Fruit fly (Drosophila melanogaster) whole organism, embryonic: ENCODE results near the gene CG17593.

Experiments used
- Atf-2 ChIP-seq: fragments of 200-800 bp; sonication (Bioruptor generic); optimal IDR thresholded peaks from 2 replicates; lab custom pipeline; 2016; ENCODE audit warnings: missing biosample characterization, missing genetic modification characterization
- Atf3 ChIP-seq: fragments of 200-800 bp; sonication (Bioruptor generic); optimal IDR thresholded peaks from 3 replicates; lab custom pipeline; 2016; ENCODE audit warnings: missing biosample characterization, missing genetic modification characterization
- Bgb ChIP-seq: fragments of 200-800 bp; sonication (Bioruptor generic); IDR thresholded peaks from 2 replicates; pipeline ENCODE4 v1.3.6; 2022; ENCODE audit warnings: missing biosample characterization, missing genetic modification characterization; ENCODE audit not compliant: partially characterized antibody
- BtbVII ChIP-seq: fragments of 200-800 bp; sonication (Bioruptor generic); optimal IDR thresholded peaks from 3 replicates; lab custom pipeline; 2017; ENCODE audit warnings: missing biosample characterization, mild to moderate bottlenecking, missing genetic modification characterization
- CG10209 ChIP-seq: fragments of 200-800 bp; sonication (Bioruptor generic); optimal IDR thresholded peaks from 3 replicates; lab custom pipeline; 2017; ENCODE audit warnings: missing biosample characterization, mild to moderate bottlenecking, missing genetic modification characterization, missing genetic modification reagents
- CG10979 ChIP-seq: fragments of 200-800 bp; sonication (Bioruptor generic); optimal IDR thresholded peaks from 2 replicates; lab custom pipeline; 2018; ENCODE audit warnings: missing biosample characterization, mild to moderate bottlenecking, missing genetic modification characterization, moderate library complexity
- CG11085 ChIP-seq: fragments of 200-800 bp; sonication (Bioruptor generic); IDR thresholded peaks from 2 replicates; pipeline ENCODE4 v1.3.6; 2022; ENCODE audit warnings: missing biosample characterization, missing genetic modification characterization
- CG12071 ChIP-seq: fragments of 200-800 bp; sonication (Bioruptor generic); optimal IDR thresholded peaks from 3 replicates; lab custom pipeline; 2018; ENCODE audit warnings: missing biosample characterization, mild to moderate bottlenecking, missing genetic modification characterization
- CG12155 ChIP-seq: fragments of 200-800 bp; sonication (Bioruptor generic); optimal IDR thresholded peaks from 3 replicates; lab custom pipeline; 2016; ENCODE audit warnings: missing biosample characterization, missing genetic modification characterization
- CG12236 ChIP-seq: fragments of 200-800 bp; sonication (Bioruptor generic); optimal IDR thresholded peaks from 2 replicates; lab custom pipeline; 2016; ENCODE audit warnings: missing biosample characterization, missing genetic modification characterization
- CG12744 ChIP-seq: fragments of 200-800 bp; sonication (Bioruptor generic); optimal IDR thresholded peaks from 2 replicates; lab custom pipeline; 2016; ENCODE audit warnings: missing biosample characterization, missing genetic modification characterization
- CG14710 ChIP-seq: fragments of 200-800 bp; sonication (Bioruptor generic); optimal IDR thresholded peaks from 3 replicates; lab custom pipeline; 2019; ENCODE audit warnings: missing biosample characterization, mild to moderate bottlenecking, missing genetic modification characterization, moderate library complexity
- CG15011 ChIP-seq: fragments of 200-800 bp; sonication (Bioruptor generic); optimal IDR thresholded peaks from 3 replicates; lab custom pipeline; 2018; ENCODE audit warnings: missing biosample characterization, mild to moderate bottlenecking, missing genetic modification characterization
- CG1603 ChIP-seq: fragments of 200-800 bp; sonication (Bioruptor generic); optimal IDR thresholded peaks from 2 replicates; lab custom pipeline; 2019; ENCODE audit warnings: missing biosample characterization, mild to moderate bottlenecking, missing genetic modification characterization, moderate library complexity
- CG18011 ChIP-seq: fragments of 200-800 bp; sonication (Bioruptor generic); optimal IDR thresholded peaks from 2 replicates; lab custom pipeline; 2017; ENCODE audit warnings: missing biosample characterization, missing genetic modification characterization, mild to moderate bottlenecking, moderate library complexity, missing genotype
- CG1832 ChIP-seq: fragments of 200-800 bp; sonication (Bioruptor generic); optimal IDR thresholded peaks from 2 replicates; lab custom pipeline; 2017; ENCODE audit warnings: missing biosample characterization, mild to moderate bottlenecking, missing genetic modification characterization, inconsistent platforms
- CG18619 ChIP-seq: fragments of 200-800 bp; sonication (Bioruptor generic); optimal IDR thresholded peaks from 3 replicates; lab custom pipeline; 2017; ENCODE audit warnings: missing biosample characterization, mild to moderate bottlenecking, missing genetic modification characterization
- CG2875 ChIP-seq: fragments of 200-800 bp; sonication (Bioruptor generic); optimal IDR thresholded peaks from 2 replicates; lab custom pipeline; 2017; ENCODE audit warnings: missing biosample characterization, mild to moderate bottlenecking, missing genetic modification characterization, missing genetic modification reagents
- CG2889 ChIP-seq: fragments of 200-800 bp; sonication (Bioruptor generic); IDR thresholded peaks from 3 replicates; pipeline ENCODE4 v1.3.6; 2022; ENCODE audit warnings: missing biosample characterization, missing genetic modification characterization
- CG31388 ChIP-seq: fragments of 200-800 bp; sonication (Bioruptor generic); optimal IDR thresholded peaks from 2 replicates; lab custom pipeline; 2016; ENCODE audit warnings: missing biosample characterization, missing genetic modification characterization
- CG33557 ChIP-seq: fragments of 200-800 bp; sonication (Bioruptor generic); optimal IDR thresholded peaks from 2 replicates; lab custom pipeline; 2019; ENCODE audit warnings: missing biosample characterization, mild to moderate bottlenecking, missing genetic modification characterization, moderate library complexity
- CG3838 ChIP-seq: fragments of 200-800 bp; sonication (Bioruptor generic); optimal IDR thresholded peaks from 3 replicates; lab custom pipeline; 2016; ENCODE audit warnings: missing biosample characterization, missing genetic modification characterization
- CG6813 ChIP-seq: fragments of 200-800 bp; sonication (Bioruptor generic); optimal IDR thresholded peaks from 2 replicates; lab custom pipeline; 2017; ENCODE audit warnings: missing biosample characterization, missing genetic modification characterization, mild to moderate bottlenecking, moderate library complexity, missing genetic modification reagents
- CG8944 ChIP-seq: fragments of 200-800 bp; sonication (Bioruptor generic); optimal IDR thresholded peaks from 3 replicates; lab custom pipeline; 2016; ENCODE audit warnings: missing biosample characterization, missing genetic modification characterization
- Dad ChIP-seq: fragments of 200-800 bp; sonication (Bioruptor generic); optimal IDR thresholded peaks from 3 replicates; lab custom pipeline; 2016; ENCODE audit warnings: missing biosample characterization, missing genetic modification characterization
- Dek ChIP-seq: fragments of 200-800 bp; sonication (Bioruptor generic); optimal IDR thresholded peaks from 3 replicates; lab custom pipeline; 2019; ENCODE audit warnings: missing biosample characterization, mild to moderate bottlenecking, missing genetic modification characterization, moderate library complexity
- Hr3 ChIP-seq: fragments of 200-800 bp; sonication (Bioruptor generic); optimal IDR thresholded peaks from 3 replicates; lab custom pipeline; 2016; ENCODE audit warnings: missing biosample characterization, missing genetic modification characterization
- Jarid2 ChIP-seq: fragments of 200-800 bp; sonication (Bioruptor generic); optimal IDR thresholded peaks from 3 replicates; lab custom pipeline; 2017; ENCODE audit warnings: mild to moderate bottlenecking, missing biosample characterization, missing genetic modification reagents, missing genetic modification characterization
- Kr ChIP-seq: fragments of 200-800 bp; sonication (Bioruptor generic); optimal IDR thresholded peaks from 2 replicates; lab custom pipeline; 2017; ENCODE audit warnings: missing biosample characterization, mild to moderate bottlenecking, missing genetic modification characterization
- MESR4 ChIP-seq: fragments of 200-800 bp; sonication (Bioruptor generic); optimal IDR thresholded peaks from 2 replicates; lab custom pipeline; 2018; ENCODE audit warnings: missing biosample characterization, mild to moderate bottlenecking, missing genetic modification characterization, moderate library complexity
- NC2β ChIP-seq: fragments of 200-800 bp; sonication (Bioruptor generic); optimal IDR thresholded peaks from 2 replicates; lab custom pipeline; 2016; ENCODE audit warnings: missing biosample characterization, missing genetic modification characterization
- Nf-YC ChIP-seq: fragments of 200-800 bp; optimal IDR thresholded peaks from 3 replicates; lab custom pipeline; 2019; ENCODE audit warnings: missing biosample characterization, mild to moderate bottlenecking, missing genetic modification characterization, moderate library complexity
- Oaz ChIP-seq: fragments of 200-800 bp; sonication (Bioruptor generic); IDR thresholded peaks from 2 replicates; pipeline ENCODE4 v1.3.6; 2022; ENCODE audit warnings: missing biosample characterization, missing genetic modification characterization
- Oli ChIP-seq: fragments of 200-800 bp; sonication (Bioruptor generic); optimal IDR thresholded peaks from 2 replicates; lab custom pipeline; 2018; ENCODE audit warnings: missing biosample characterization, mild to moderate bottlenecking, missing genetic modification characterization, moderate library complexity
- Opbp ChIP-seq: fragments of 200-800 bp; sonication (Bioruptor generic); IDR thresholded peaks from 3 replicates; pipeline ENCODE4 v1.3.6; 2022; ENCODE audit warnings: missing biosample characterization, missing genetic modification characterization; ENCODE audit not compliant: partially characterized antibody
- Rfx ChIP-seq: fragments of 200-800 bp; sonication (Bioruptor generic); IDR thresholded peaks from 2 replicates; pipeline ENCODE4 v1.3.6; 2022; ENCODE audit warnings: missing biosample characterization, missing genetic modification characterization
- Sox100B ChIP-seq: fragments of 200-800 bp; sonication (Bioruptor generic); optimal IDR thresholded peaks from 3 replicates; lab custom pipeline; 2018; ENCODE audit warnings: missing biosample characterization, mild to moderate bottlenecking, missing genetic modification characterization
- Usf ChIP-seq: fragments of 200-800 bp; sonication (Bioruptor generic); optimal IDR thresholded peaks from 2 replicates; lab custom pipeline; 2017; ENCODE audit warnings: missing genotype, missing biosample characterization, missing genetic modification characterization
- al ChIP-seq: fragments of 200-800 bp; sonication (Bioruptor generic); IDR thresholded peaks from 2 replicates; pipeline ENCODE4 v1.3.6; 2022; ENCODE audit warnings: missing biosample characterization, missing genetic modification characterization
- cwo ChIP-seq: fragments of 200-800 bp; sonication (Bioruptor generic); optimal IDR thresholded peaks from 3 replicates; lab custom pipeline; 2017; ENCODE audit warnings: missing biosample characterization, missing genetic modification characterization, mild to moderate bottlenecking, moderate library complexity, missing genetic modification reagents
- dysf ChIP-seq: fragments of 200-800 bp; sonication (Bioruptor generic); IDR thresholded peaks from 3 replicates; pipeline ENCODE4 v1.3.6; 2022; ENCODE audit warnings: missing biosample characterization, missing genetic modification characterization
- esg ChIP-seq: fragments of 200-800 bp; sonication (Bioruptor generic); conservative IDR thresholded peaks from 2 replicates; pipeline ENCODE4 v1.3.6; 2022; ENCODE audit warnings: missing biosample characterization, missing genetic modification characterization
- fd64A ChIP-seq: fragments of 200-800 bp; sonication (Bioruptor generic); optimal IDR thresholded peaks from 3 replicates; lab custom pipeline; 2018; ENCODE audit warnings: missing biosample characterization, mild to moderate bottlenecking, missing genetic modification characterization
- grn ChIP-seq: fragments of 200-800 bp; sonication (Bioruptor generic); optimal IDR thresholded peaks from 3 replicates; lab custom pipeline; 2017; ENCODE audit warnings: missing biosample characterization, missing genetic modification characterization
- kay ChIP-seq: fragments of 200-800 bp; sonication (Bioruptor generic); optimal IDR thresholded peaks from 2 replicates; lab custom pipeline; 2016; ENCODE audit warnings: missing biosample characterization, missing genetic modification characterization
- maf-S ChIP-seq: fragments of 200-800 bp; sonication (Bioruptor generic); optimal IDR thresholded peaks from 2 replicates; lab custom pipeline; 2016; ENCODE audit warnings: missing biosample characterization, missing genetic modification characterization
- pum ChIP-seq: fragments of 200-800 bp; sonication (Bioruptor generic); optimal IDR thresholded peaks from 2 replicates; lab custom pipeline; 2016; ENCODE audit warnings: missing biosample characterization, missing genetic modification characterization
- stc ChIP-seq: fragments of 200-800 bp; sonication (Bioruptor generic); IDR thresholded peaks from 2 replicates; pipeline ENCODE4 v1.3.6; 2022; ENCODE audit warnings: missing biosample characterization, missing genetic modification characterization
- unc-4 ChIP-seq: fragments of 200-800 bp; sonication (Bioruptor generic); IDR thresholded peaks from 2 replicates; pipeline ENCODE4 v1.3.6; 2022; ENCODE audit warnings: missing biosample characterization, missing genetic modification characterization; ENCODE audit not compliant: partially characterized antibody
- z ChIP-seq: fragments of 200-800 bp; sonication (Bioruptor generic); IDR thresholded peaks from 3 replicates; pipeline ENCODE4 v1.3.6; 2022; ENCODE audit warnings: missing biosample characterization, missing genetic modification characterization
- zf30C ChIP-seq: fragments of 200-800 bp; sonication (Bioruptor generic); optimal IDR thresholded peaks from 3 replicates; lab custom pipeline; 2018; ENCODE audit warnings: missing biosample characterization, mild to moderate bottlenecking, missing genetic modification characterization
- zfh1 ChIP-seq: fragments of 200-800 bp; sonication (Bioruptor generic); IDR thresholded peaks from 3 replicates; pipeline ENCODE4 v1.3.6; 2022; ENCODE audit warnings: missing biosample characterization, missing genetic modification characterization

The CG17593 gene

dm6 chr2L:3469869-3470268, 44.8 kb upstream of the CG17593 start, which contains the start of the genes Pif1 and CG31776 (continued):
- TF ChIP-seq Nf-YC (tag; lab: Kevin White, UChicago), result no peak
- TF ChIP-seq Jarid2, result no peak
- TF ChIP-seq CG1603 (tag; lab: Kevin White, UChicago), result peak; percentile 85
- TF ChIP-seq Opbp, result peak; percentile 91
- no peak for TF ChIP-seq cwo
- TF ChIP-seq CG15011 (GFP tag; lab: Kevin White, UChicago), result no peak
- no peak for TF ChIP-seq maf-S (GFP tag; lab: Kevin White, UChicago)
- no peak for TF ChIP-seq zf30C
- TF ChIP-seq stc (GFP tag; lab: Robert Waterston, UW), result no peak
- TF ChIP-seq CG8944, result no peak
- TF ChIP-seq CG3838 (GFP tag; lab: Kevin White, UChicago), result no peak
- TF ChIP-seq CG10209, result no peak
- no peak for TF ChIP-seq grn (GFP tag; lab: Kevin White, UChicago)
- TF ChIP-seq Rfx (GFP tag; lab: Robert Waterston, UW), result no peak
- TF ChIP-seq CG18619, result no peak
- no peak for TF ChIP-seq zfh1
- no peak for TF ChIP-seq fd64A (GFP tag; lab: Kevin White, UChicago)
- TF ChIP-seq CG12236 (GFP tag; lab: Kevin White, UChicago), result no peak
- TF ChIP-seq Usf (GFP tag; lab: Kevin White, UChicago), result no peak
- peak; percentile 44 for TF ChIP-seq MESR4 (GFP tag; lab: Kevin White, UChicago)
- no peak for TF ChIP-seq CG2875 (GFP tag; lab: Kevin White, UChicago)
- TF ChIP-seq Kr (GFP tag; lab: Kevin White, UChicago), result no peak
- no peak for TF ChIP-seq Atf3 (GFP tag; lab: Kevin White, UChicago)
- TF ChIP-seq kay (GFP tag; lab: Kevin White, UChicago), result no peak
- no peak for TF ChIP-seq NC2β (GFP tag; lab: Kevin White, UChicago)
- no peak for TF ChIP-seq CG33557
- TF ChIP-seq CG31388, result no peak
- TF ChIP-seq CG11085 (GFP tag; lab: Robert Waterston, UW), result no peak
- no peak for TF ChIP-seq CG12071 (GFP tag; lab: Kevin White, UChicago)
- TF ChIP-seq CG6813, result no peak
- TF ChIP-seq pum, result no peak
- peak; percentile 70 for TF ChIP-seq unc-4 (GFP tag; lab: Robert Waterston, UW)
- no peak for TF ChIP-seq Sox100B (GFP tag; lab: Kevin White, UChicago)
- TF ChIP-seq Dad, result no peak
- no peak for TF ChIP-seq CG10979
- no peak for TF ChIP-seq BtbVII
- no peak for TF ChIP-seq CG2889
- no peak for TF ChIP-seq CG12155
- TF ChIP-seq CG14710 (tag; lab: Kevin White, UChicago), result peak; percentile 68
- no peak for TF ChIP-seq z (GFP tag; lab: Robert Waterston, UW)
- no peak for TF ChIP-seq Dek (tag; lab: Kevin White, UChicago)
- no peak for TF ChIP-seq Atf-2 (GFP tag; lab: Kevin White, UChicago)
- TF ChIP-seq CG1832 (GFP tag; lab: Kevin White, UChicago), result no peak
- no peak for TF ChIP-seq CG18011 (GFP tag; lab: Kevin White, UChicago)
- TF ChIP-seq Oaz (GFP tag; lab: Robert Waterston, UW), result no peak
- no peak for TF ChIP-seq esg (GFP tag; lab: Robert Waterston, UW)
- TF ChIP-seq Oli (tag; lab: Kevin White, UChicago), result no peak
- no peak for TF ChIP-seq al (GFP tag; lab: Robert Waterston, UW)
- TF ChIP-seq Hr3 (GFP tag; lab: Kevin White, UChicago), result no peak
- TF ChIP-seq Bgb (GFP tag; lab: Robert Waterston, UW), result peak; percentile 92
- no peak for TF ChIP-seq dysf (GFP tag; lab: Robert Waterston, UW)
- no peak for TF ChIP-seq CG12744
